Worm (Caenorhabditis elegans) whole organism, L4 larva: ENCODE results near the gene gpdh-2.

ENCODE experiments used
- R02D3.7 ChIP-seq: fragments of 150-350 bp; sonication (generic microtip); optimal IDR thresholded peaks from 3 replicates; lab custom pipeline; 2014; ENCODE audit warnings: missing biosample characterization, missing genetic modification characterization
- pha-4 ChIP-seq, 2 experiments: fragments of 150-350 bp in 1 of 2; fragments of 200-800 bp in 1 of 2; sonication (Bioruptor generic) in 1 of 2; IDR thresholded peaks in 1 of 2; optimal IDR thresholded peaks in 1 of 2; 2 replicates each; pipeline versions ENCODE4 v1.3.6 to Lab custom; 2014 to 2022; ENCODE audit warnings: missing genetic modification characterization in 2 of 2, missing genetic modification reagents in 2 of 2, missing biosample characterization in 1 of 2, missing compliant biosample characterization in 1 of 2
- ztf-11 ChIP-seq: fragments of 150-350 bp; optimal IDR thresholded peaks from 2 replicates; lab custom pipeline; 2014; ENCODE audit warnings: missing biosample characterization, missing genetic modification characterization

DNA sequence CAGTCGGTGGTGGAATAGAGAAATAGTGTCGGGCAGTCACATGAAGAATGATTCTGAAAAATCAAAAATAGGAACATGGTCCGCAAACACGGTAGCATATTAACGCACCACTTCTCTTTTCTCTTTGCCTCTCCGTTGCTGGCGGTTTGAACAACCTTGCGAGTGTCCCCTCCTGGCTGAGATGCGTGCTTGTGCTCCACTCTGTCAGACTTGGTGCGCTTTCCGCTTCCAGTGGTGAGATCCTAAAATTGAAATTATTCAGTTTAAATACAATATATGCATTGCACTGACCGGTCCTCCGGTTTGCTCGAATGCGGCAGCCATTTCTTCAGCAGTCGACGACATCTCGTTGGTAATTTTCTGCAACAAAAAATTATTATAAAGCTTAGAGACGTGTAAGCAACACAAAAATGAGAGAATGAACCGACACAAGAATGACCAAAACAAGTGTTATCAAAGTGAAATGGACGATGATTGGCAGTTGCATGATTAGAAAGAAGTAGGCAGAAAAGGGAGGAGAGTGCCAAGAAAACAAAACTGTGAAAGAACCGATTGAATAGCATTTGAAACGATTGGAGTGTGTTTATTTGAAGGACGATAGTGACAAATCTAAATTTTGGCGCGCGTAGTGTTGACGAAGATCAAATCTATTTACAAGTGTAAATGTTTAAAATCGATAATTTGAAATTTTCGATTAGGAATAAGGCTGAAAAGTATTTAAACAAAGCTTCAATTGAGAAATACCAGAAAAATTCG lies 33.7 kb downstream of the gpdh-2 start, which contains the start of gene ZK632.9:
- TF ChIP-seq R02D3.7 (tag; lab: Kevin White, UChicago) (no peak), pha-4 (GFP tag; IDR thresholded peaks at IDR 0.05; lab: Robert Waterston, UW) (0 out of 2 replicates have a peak, but pooled peaks have one; percentile 32), pha-4 (tag; optimal IDR thresholded peaks at IDR 0.05; lab: Kevin White, UChicago) (no peak), ztf-11 (tag; lab: Kevin White, UChicago) (no peak)
